Worm (Caenorhabditis elegans): Measurements from ENCODE around the gene orc-1.

ce11 chrIII:10637933-10638332, 5.0 kb upstream of the orc-1 start:
- TF ChIP-seq W03F9.2 (tag; optimal IDR thresholded peaks at IDR 0.05) (no peak), him-1 (tag; optimal IDR thresholded peaks at IDR 0.05) (no peak), dao-5 (tag; optimal IDR thresholded peaks at IDR 0.05) (no peak)

Data from whole organism, L4/young adult.